Worm (Caenorhabditis elegans) whole organism, L2 larva: ENCODE data around the gene argk-1.

Experiments
- ama-1 ChIP-seq: fragments of 150-350 bp; optimal IDR thresholded peaks from 2 replicates; lab custom pipeline; 2018; ENCODE audit warnings: inconsistent platforms
- ceh-16 ChIP-seq: fragments of 150-350 bp; optimal IDR thresholded peaks from 2 replicates; lab custom pipeline; 2014; ENCODE audit warnings: missing biosample characterization, missing genetic modification characterization
- crh-2 ChIP-seq: sonication (generic microtip); optimal IDR thresholded peaks from 2 replicates; lab custom pipeline; 2017; ENCODE audit warnings: missing biosample characterization, missing genetic modification characterization
- lin-13 ChIP-seq: fragments of 150-350 bp; optimal IDR thresholded peaks from 2 replicates; lab custom pipeline; 2014; ENCODE audit warnings: missing biosample characterization, missing genetic modification reagents, missing genetic modification characterization
- lsy-2 ChIP-seq, 2 experiments: fragments of 150-350 bp in 1 of 2; sonication (generic microtip) in 1 of 2; optimal IDR thresholded peaks; 2 replicates each; lab custom pipeline; 2014 to 2017; ENCODE audit warnings: missing biosample characterization in 2 of 2, missing genetic modification characterization in 2 of 2
- nhr-129 ChIP-seq: fragments of 150-350 bp; optimal IDR thresholded peaks from 2 replicates; lab custom pipeline; 2014; ENCODE audit warnings: missing biosample characterization, missing genetic modification characterization
- nhr-23 ChIP-seq: fragments of 150-350 bp; optimal IDR thresholded peaks from 2 replicates; lab custom pipeline; 2014; ENCODE audit warnings: missing biosample characterization, missing genetic modification reagents, missing genetic modification characterization
- nhr-237 ChIP-seq: fragments of 150-350 bp; optimal IDR thresholded peaks from 2 replicates; lab custom pipeline; 2014; ENCODE audit warnings: missing biosample characterization, missing genetic modification characterization
- nhr-77 ChIP-seq: fragments of 150-350 bp; optimal IDR thresholded peaks from 2 replicates; lab custom pipeline; 2014; ENCODE audit warnings: missing biosample characterization, missing genetic modification characterization

ce11 chrV:16153375-16153774, 49.7 kb downstream of the argk-1 start, which contains the start of gene str-254:
- TF ChIP-seq nhr-23 (tag; lab: Kevin White, UChicago) (no peak), ama-1 (lab: Kevin White, UChicago) (no peak), nhr-77 (no peak), lsy-2 (tag; optimal IDR thresholded peaks at IDR 0.05; lab: Kevin White, UChicago) (no peak), nhr-237 (tag; lab: Kevin White, UChicago) (no peak), ceh-16 (no peak), lin-13 (GFP tag; lab: Kevin White, UChicago) (no peak), crh-2 (tag; lab: Kevin White, UChicago) (no peak), nhr-129 (tag; lab: Kevin White, UChicago) (no peak)
